Worm (Caenorhabditis elegans) whole organism, late embryonic: Measurements from ENCODE around the gene abt-1.

ENCODE experiments used
- C08G9.2 ChIP-seq: sonication (generic microtip); optimal IDR thresholded peaks from 2 replicates; lab custom pipeline; 2016; ENCODE audit warnings: mild to moderate bottlenecking, missing genetic modification characterization, moderate library complexity, missing compliant biosample characterization
- K09A11.1 ChIP-seq: sonication (generic microtip); optimal IDR thresholded peaks from 2 replicates; lab custom pipeline; 2017; ENCODE audit warnings: antibody characterized with exemption, mild to moderate bottlenecking, missing genetic modification characterization, missing compliant biosample characterization; ENCODE audit not compliant: insufficient read depth
- ama-1 ChIP-seq: fragments of 150-350 bp; optimal IDR thresholded peaks from 2 replicates; lab custom pipeline; 2014
- dmd-4 ChIP-seq: sonication (generic microtip); optimal IDR thresholded peaks from 2 replicates; lab custom pipeline; 2016; ENCODE audit warnings: borderline replicate concordance, missing genetic modification characterization, missing compliant biosample characterization
- elt-2 ChIP-seq: sonication (generic microtip); optimal IDR thresholded peaks from 2 replicates; lab custom pipeline; 2016; ENCODE audit warnings: missing genetic modification reagents, missing genetic modification characterization, missing compliant biosample characterization
- fax-1 ChIP-seq: sonication (generic microtip); optimal IDR thresholded peaks from 2 replicates; lab custom pipeline; 2016; ENCODE audit warnings: missing genotype, missing genetic modification characterization, missing compliant biosample characterization
- lin-11 ChIP-seq: fragments of 200-800 bp; sonication (Bioruptor generic); optimal IDR thresholded peaks from 2 replicates; lab custom pipeline; 2018; ENCODE audit warnings: mild to moderate bottlenecking, missing genetic modification characterization, missing compliant biosample characterization
- nhr-11 ChIP-seq: fragments of 150-350 bp; optimal IDR thresholded peaks from 2 replicates; lab custom pipeline; 2014; ENCODE audit warnings: missing biosample characterization, missing genetic modification characterization
- ref-2 ChIP-seq: sonication (generic microtip); optimal IDR thresholded peaks from 2 replicates; lab custom pipeline; 2016; ENCODE audit warnings: missing genetic modification characterization, missing compliant biosample characterization
- rnt-1 ChIP-seq: sonication (generic microtip); optimal IDR thresholded peaks from 2 replicates; lab custom pipeline; 2016; ENCODE audit warnings: missing genetic modification characterization, missing compliant biosample characterization
- tbx-2 ChIP-seq: sonication (generic microtip); optimal IDR thresholded peaks from 2 replicates; lab custom pipeline; 2016; ENCODE audit warnings: missing genetic modification characterization, missing compliant biosample characterization

- TF ChIP-seq fax-1 (no peak), ama-1 (no peak), elt-2 (tag; lab: Kevin White, UChicago) (no peak), tbx-2 (tag; lab: Kevin White, UChicago) (no peak), C08G9.2 (no peak), dmd-4 (no peak), ref-2 (no peak), nhr-11 (tag; lab: Kevin White, UChicago) (no peak), rnt-1 (tag; lab: Kevin White, UChicago) (no peak), lin-11 (tag; lab: Kevin White, UChicago) (no peak), K09A11.1 (tag; lab: Kevin White, UChicago) (no peak)
Observed at ce11 chrIV:10197317-10197867, 17.3 kb downstream of the abt-1 start, which contains the start of gene gon-4.
